Fruit fly (Drosophila melanogaster): ENCODE measurements around the gene ovo.

The ovo gene

DNA sequence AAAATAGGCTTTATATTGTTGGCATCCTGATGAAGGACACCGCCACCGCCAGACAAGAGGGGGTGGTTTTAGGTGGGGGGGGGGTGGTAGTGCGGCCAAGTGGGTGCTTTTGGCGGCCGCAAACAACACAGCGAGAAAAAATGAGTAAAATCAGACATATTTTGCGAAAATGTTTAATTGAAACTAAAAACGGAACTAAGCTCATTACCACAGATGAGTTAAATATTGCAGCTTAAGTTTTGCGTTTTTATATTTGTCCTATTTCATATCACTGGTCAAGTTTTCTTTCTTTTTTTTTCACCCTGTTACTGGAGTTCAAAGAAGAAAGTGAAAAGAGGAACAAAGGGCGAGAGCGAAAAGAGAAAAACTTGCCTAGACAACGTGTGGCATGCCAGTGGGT is 45.9 kb downstream of the ovo start (continued):
- peak; percentile 84 for TF ChIP-seq CG2678 (tag; optimal IDR thresholded peaks at IDR 0.05)
- no peak for TF ChIP-seq zen2 (GFP tag; IDR thresholded peaks at IDR 0.05; ENCODE audit: partially characterized antibody)
- peak; percentile 22 for TF ChIP-seq disco-r (GFP tag; optimal IDR thresholded peaks at IDR 0.05)
- TF ChIP-seq cato (GFP tag; optimal IDR thresholded peaks at IDR 0.05; ENCODE audit: borderline replicate concordance): no peak
- peak; percentile 61 for TF ChIP-seq mam (GFP tag; optimal IDR thresholded peaks at IDR 0.05)
- peak; percentile 62 for TF ChIP-seq her (GFP tag; optimal IDR thresholded peaks at IDR 0.05)
- TF ChIP-seq zf30C (GFP tag; optimal IDR thresholded peaks at IDR 0.05): peak; percentile 21
- TF ChIP-seq CG11696 (GFP tag; IDR thresholded peaks at IDR 0.05): 0 out of 2 replicates have a peak, but pooled peaks have one; percentile 26
- peak; percentile 15 for TF ChIP-seq CG10274 (GFP tag; optimal IDR thresholded peaks at IDR 0.05)
- TF ChIP-seq CG34224 (GFP tag; IDR thresholded peaks at IDR 0.05; ENCODE audit: partially characterized antibody): no peak
- no peak for TF ChIP-seq inv (GFP tag; IDR thresholded peaks at IDR 0.05; ENCODE audit: partially characterized antibody)
- TF ChIP-seq CG13123 (GFP tag; optimal IDR thresholded peaks at IDR 0.05): peak; percentile 5
- peak; percentile 69 for TF ChIP-seq phol (tag; optimal IDR thresholded peaks at IDR 0.05)
- TF ChIP-seq CG2889 (GFP tag; IDR thresholded peaks at IDR 0.05): peak; percentile 53; the same call in 1 of the 3 replicates
- no peak for TF ChIP-seq amos (GFP tag; IDR thresholded peaks at IDR 0.05; ENCODE audit: partially characterized antibody)
- TF ChIP-seq Oli (tag; optimal IDR thresholded peaks at IDR 0.05): peak; percentile 71
- TF ChIP-seq CG8944 (GFP tag; optimal IDR thresholded peaks at IDR 0.05): peak; percentile 39
- 0 out of 2 replicates have a peak, but pooled peaks have one; percentile 61 for TF ChIP-seq Awh (GFP tag; IDR thresholded peaks at IDR 0.05)
- TF ChIP-seq CG15696 (tag; optimal IDR thresholded peaks at IDR 0.05): no peak
- TF ChIP-seq CG3281 (GFP tag; optimal IDR thresholded peaks at IDR 0.05): peak; percentile 69
- TF ChIP-seq Oaz (GFP tag; IDR thresholded peaks at IDR 0.05): peak; percentile 40; the same call in 1 of the 2 replicates
- TF ChIP-seq Dip2 (GFP tag; IDR thresholded peaks at IDR 0.05): no peak
- peak; percentile 63 for TF ChIP-seq D19A (tag; optimal IDR thresholded peaks at IDR 0.05)
- TF ChIP-seq CG2875 (GFP tag; optimal IDR thresholded peaks at IDR 0.05): peak; percentile 40
- TF ChIP-seq bcd (GFP tag; optimal IDR thresholded peaks at IDR 0.05): peak; percentile 69
- TF ChIP-seq gcm (GFP tag; optimal IDR thresholded peaks at IDR 0.05): peak; percentile 27
- TF ChIP-seq fu2 (GFP tag; optimal IDR thresholded peaks at IDR 0.05): peak; percentile 60
- TF ChIP-seq CG31224 (GFP tag; IDR thresholded peaks at IDR 0.05): peak; percentile 51; the same call in 1 of the 2 replicates
- TF ChIP-seq Antp (GFP tag; optimal IDR thresholded peaks at IDR 0.05): peak; percentile 71
- TF ChIP-seq CG4424 (GFP tag; optimal IDR thresholded peaks at IDR 0.05): peak; percentile 70
- TF ChIP-seq CG15514 (GFP tag; optimal IDR thresholded peaks at IDR 0.05): peak; percentile 70
- peak; percentile 18 for TF ChIP-seq CG8281 (tag; optimal IDR thresholded peaks at IDR 0.05)
- TF ChIP-seq CG7745 (tag; optimal IDR thresholded peaks at IDR 0.05): no peak
- TF ChIP-seq CG6254 (GFP tag; optimal IDR thresholded peaks at IDR 0.05): peak; percentile 59
- peak; percentile 46 for TF ChIP-seq CrebB (tag; optimal IDR thresholded peaks at IDR 0.05)
- peak; percentile 11 for TF ChIP-seq CG3163 (GFP tag; optimal IDR thresholded peaks at IDR 0.05)
- TF ChIP-seq sens-2 (GFP tag; IDR thresholded peaks at IDR 0.05): peak; percentile 54
- no peak for TF ChIP-seq CG8478 (optimal IDR thresholded peaks at IDR 0.05)
- peak; percentile 18 for TF ChIP-seq dm (GFP tag; optimal IDR thresholded peaks at IDR 0.05)
- TF ChIP-seq pros (GFP tag; optimal IDR thresholded peaks at IDR 0.05): no peak
- peak; percentile 19 for TF ChIP-seq CG11398 (GFP tag; optimal IDR thresholded peaks at IDR 0.05)
- TF ChIP-seq Vsx1 (GFP tag; optimal IDR thresholded peaks at IDR 0.05): peak; percentile 6
- peak in 1 of 2 experiments; percentile 65 for TF ChIP-seq Eip74EF (GFP tag; optimal IDR thresholded peaks at IDR 0.05)
- TF ChIP-seq Sin3A (optimal IDR thresholded peaks at IDR 0.05): no peak
- no peak for TF ChIP-seq tup (GFP tag; optimal IDR thresholded peaks at IDR 0.05)
- TF ChIP-seq hbn (GFP tag; IDR thresholded peaks at IDR 0.05; ENCODE audit: partially characterized antibody): no peak
- TF ChIP-seq pnt (GFP tag; optimal IDR thresholded peaks at IDR 0.05): peak; percentile 69
- peak; percentile 71 for TF ChIP-seq nmo (GFP tag; optimal IDR thresholded peaks at IDR 0.05)
- TF ChIP-seq Mes4 (GFP tag; optimal IDR thresholded peaks at IDR 0.05): peak; percentile 49
- no peak for TF ChIP-seq CG33557 (GFP tag; optimal IDR thresholded peaks at IDR 0.05)

All from whole organism, embryonic.